Worm (Caenorhabditis elegans) whole organism, L4 larva: Measurements from ENCODE around the gene cpi-1.

ENCODE experiments used
- aha-1 ChIP-seq: fragments of 150-350 bp; peaks from one replicate; lab custom pipeline; 2014; ENCODE audit warnings: missing biosample characterization, missing genetic modification characterization
- aly-2 ChIP-seq: sonication (generic microtip); optimal IDR thresholded peaks from 2 replicates; lab custom pipeline; 2018; ENCODE audit warnings: missing biosample characterization, missing genetic modification characterization
- ceh-32 ChIP-seq: sonication (generic microtip); optimal IDR thresholded peaks from 2 replicates; lab custom pipeline; 2016; ENCODE audit warnings: mild to moderate bottlenecking, missing genetic modification characterization, missing compliant biosample characterization; ENCODE audit not compliant: poor library complexity
- ces-1 ChIP-seq: fragments of 150-350 bp; sonication (generic microtip); optimal IDR thresholded peaks from 4 replicates; lab custom pipeline; 2014; ENCODE audit warnings: missing biosample characterization, missing genetic modification reagents, missing genetic modification characterization
- daf-12 ChIP-seq: fragments of 150-350 bp; optimal IDR thresholded peaks from 2 replicates; lab custom pipeline; 2014; ENCODE audit warnings: missing biosample characterization, missing genetic modification reagents, missing genetic modification characterization
- daf-16 ChIP-seq, 3 experiments: sonication (generic microtip); optimal IDR thresholded peaks; 2 replicates each; lab custom pipeline; 2016 to 2017; ENCODE audit warnings: missing genetic modification characterization in 3 of 3, missing genetic modification reagents in 3 of 3, mild to moderate bottlenecking in 2 of 3, missing compliant biosample characterization in 2 of 3, missing biosample characterization in 1 of 3, moderate library complexity in 1 of 3
- dmd-6 ChIP-seq: fragments of 200-800 bp; sonication (Bioruptor generic); IDR thresholded peaks from 2 replicates; pipeline ENCODE4 v1.3.6; 2022; ENCODE audit warnings: missing genetic modification reagents, missing genetic modification characterization, missing compliant biosample characterization
- dve-1 ChIP-seq: sonication (generic microtip); optimal IDR thresholded peaks from 2 replicates; lab custom pipeline; 2017; ENCODE audit warnings: antibody characterized with exemption, mild to moderate bottlenecking, missing genetic modification characterization, missing compliant biosample characterization; ENCODE audit not compliant: insufficient read depth
- egl-27 ChIP-seq: sonication (generic microtip); optimal IDR thresholded peaks from 3 replicates; lab custom pipeline; 2017; ENCODE audit warnings: missing biosample characterization, missing genetic modification reagents, missing genetic modification characterization
- hlh-30 ChIP-seq: sonication (generic microtip); optimal IDR thresholded peaks from 2 replicates; lab custom pipeline; 2017; ENCODE audit warnings: antibody characterized with exemption, mild to moderate bottlenecking, missing genetic modification characterization, missing compliant biosample characterization; ENCODE audit not compliant: insufficient read depth
- hmg-1.1 ChIP-seq: fragments of 200-800 bp; sonication (Bioruptor generic); IDR thresholded peaks from 2 replicates; pipeline ENCODE4 v1.3.6; 2022; ENCODE audit warnings: missing genetic modification reagents, missing genetic modification characterization, missing compliant biosample characterization
- lim-7 ChIP-seq: fragments of 200-800 bp; sonication (Bioruptor generic); IDR thresholded peaks from 2 replicates; pipeline ENCODE4 v1.3.6; 2022; ENCODE audit warnings: missing genetic modification characterization, missing compliant biosample characterization
- lin-1 ChIP-seq: fragments of 200-800 bp; sonication (Bioruptor generic); IDR thresholded peaks from 2 replicates; pipeline ENCODE4 v1.3.6; 2022; ENCODE audit warnings: missing genetic modification reagents, missing genetic modification characterization, missing compliant biosample characterization
- lin-39 ChIP-seq: fragments of 150-350 bp; optimal IDR thresholded peaks from 2 replicates; lab custom pipeline; 2014; ENCODE audit warnings: missing biosample characterization, missing genetic modification reagents, missing genetic modification characterization
- nhr-11 ChIP-seq: fragments of 150-350 bp; optimal IDR thresholded peaks from 2 replicates; lab custom pipeline; 2014; ENCODE audit warnings: missing biosample characterization, missing genetic modification characterization
- nhr-25 ChIP-seq: sonication (generic microtip); optimal IDR thresholded peaks from 2 replicates; lab custom pipeline; 2017; ENCODE audit warnings: missing genetic modification characterization, mild to moderate bottlenecking, missing compliant biosample characterization, antibody characterized with exemption, moderate library complexity, borderline replicate concordance; ENCODE audit not compliant: insufficient read depth
- nhr-28 ChIP-seq: fragments of 150-350 bp; optimal IDR thresholded peaks from 2 replicates; lab custom pipeline; 2014; ENCODE audit warnings: missing biosample characterization, missing genetic modification characterization
- nhr-77 ChIP-seq: fragments of 150-350 bp; optimal IDR thresholded peaks from 2 replicates; lab custom pipeline; 2014; ENCODE audit warnings: missing biosample characterization, missing genetic modification characterization
- pha-4 ChIP-seq, 2 experiments: fragments of 150-350 bp in 1 of 2; fragments of 200-800 bp in 1 of 2; sonication (Bioruptor generic) in 1 of 2; IDR thresholded peaks in 1 of 2; optimal IDR thresholded peaks in 1 of 2; 2 replicates each; pipeline versions ENCODE4 v1.3.6 to Lab custom; 2014 to 2022; ENCODE audit warnings: missing genetic modification characterization in 2 of 2, missing genetic modification reagents in 2 of 2, missing biosample characterization in 1 of 2, missing compliant biosample characterization in 1 of 2
- php-3 ChIP-seq: fragments of 200-800 bp; sonication (Bioruptor generic); IDR thresholded peaks from 2 replicates; pipeline ENCODE4 v1.3.6; 2022; ENCODE audit warnings: missing genetic modification reagents, missing genetic modification characterization, missing compliant biosample characterization
- pqm-1 ChIP-seq: sonication (generic microtip); optimal IDR thresholded peaks from 2 replicates; lab custom pipeline; 2017; ENCODE audit warnings: missing biosample characterization, missing genetic modification characterization
- unc-62 ChIP-seq, 3 experiments: fragments of 150-350 bp in 1 of 3; sonication (generic microtip); optimal IDR thresholded peaks in 2 of 3; peaks in 1 of 3; 1 replicate in 1 of 3; 2 replicates in 2 of 3; lab custom pipeline; 2014 to 2017; ENCODE audit warnings: missing biosample characterization in 3 of 3, missing genetic modification characterization in 3 of 3, missing genetic modification reagents in 3 of 3, missing genotype in 1 of 3
- vab-7 ChIP-seq: fragments of 200-800 bp; sonication (Bioruptor generic); IDR thresholded peaks from 2 replicates; pipeline ENCODE4 v1.3.6; 2022; ENCODE audit warnings: missing genetic modification reagents, missing genetic modification characterization, missing compliant biosample characterization

Gene cpi-1

DNA sequence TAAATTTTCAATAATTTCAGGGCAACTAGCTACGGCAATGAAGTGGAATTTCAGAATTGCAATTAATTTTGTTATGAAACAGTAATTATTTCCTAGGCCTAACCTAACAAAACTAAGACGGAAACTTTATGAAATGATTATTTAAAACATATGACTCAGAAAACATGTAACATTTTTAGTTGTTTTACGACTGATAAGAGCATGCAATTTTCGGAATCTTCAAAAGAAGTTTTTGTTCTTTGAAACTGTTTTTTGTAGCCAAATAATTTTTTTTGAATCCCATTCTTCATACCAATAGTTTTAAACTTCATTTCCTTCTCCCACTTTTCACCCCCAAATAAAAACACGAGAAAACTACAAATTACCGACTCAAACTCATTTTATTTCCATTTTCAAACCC is 44.4 kb downstream of the cpi-1 start:
- TF ChIP-seq hmg-1.1 (GFP tag; lab: Robert Waterston, UW) (no peak), ces-1 (no peak), unc-62 (GFP tag; optimal IDR thresholded peaks at IDR 0.05 in 1 of 2; lab: Kevin White, UChicago) (no peak), unc-62 (tag; optimal IDR thresholded peaks at IDR 0.05; lab: Kevin White, UChicago) (no peak), php-3 (GFP tag; lab: Robert Waterston, UW) (peak; percentile 22; the same call in 1 of the 2 replicates), egl-27 (tag; lab: Kevin White, UChicago) (no peak), daf-16 (GFP tag; optimal IDR thresholded peaks at IDR 0.05; lab: Kevin White, UChicago) (no peak), daf-16 (tag; optimal IDR thresholded peaks at IDR 0.05; lab: Kevin White, UChicago) (peak; percentile 23), dmd-6 (peak; percentile 11; the same call in 1 of the 2 replicates), pqm-1 (tag; lab: Kevin White, UChicago) (peak; percentile 16), nhr-28 (tag; lab: Kevin White, UChicago) (peak; percentile 64), daf-12 (tag; lab: Kevin White, UChicago) (no peak), aly-2 (tag; lab: Kevin White, UChicago) (no peak)

DNA sequence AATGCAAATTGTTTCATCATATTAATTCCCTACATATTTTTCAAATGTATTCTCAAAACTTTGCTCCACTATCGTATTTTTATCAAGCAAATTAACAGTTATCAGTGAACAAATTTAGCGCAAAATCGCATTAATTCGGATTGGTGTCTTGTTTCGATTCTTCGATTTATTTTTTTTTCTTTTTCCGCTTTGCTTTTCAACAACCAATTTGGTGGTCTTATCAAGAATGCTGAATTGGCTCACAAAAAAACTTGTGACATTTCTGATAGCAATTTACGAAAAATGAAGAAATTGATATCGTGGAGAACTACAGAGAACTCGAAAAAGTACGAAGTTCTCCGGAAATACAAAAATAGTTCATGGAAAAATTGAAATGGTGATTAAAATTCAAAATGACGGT is 45.0 kb downstream of the cpi-1 start:
- TF ChIP-seq hlh-30 (tag; lab: Kevin White, UChicago), result no peak
- TF ChIP-seq nhr-77, result peak; percentile 26
- peak; percentile 58 for TF ChIP-seq dve-1 (tag; lab: Kevin White, UChicago)
- no peak for TF ChIP-seq vab-7 (GFP tag; lab: Robert Waterston, UW)
- TF ChIP-seq nhr-25 (tag; lab: Kevin White, UChicago), result no peak
- TF ChIP-seq lim-7 (GFP tag; lab: Robert Waterston, UW), result no peak
- TF ChIP-seq ceh-32 (tag; lab: Kevin White, UChicago), result no peak
- no peak for TF ChIP-seq lin-1 (GFP tag; lab: Robert Waterston, UW)
- no peak for TF ChIP-seq daf-16 (GFP tag; optimal IDR thresholded peaks at IDR 0.05; lab: Kevin White, UChicago)
- TF ChIP-seq daf-16 (tag; optimal IDR thresholded peaks at IDR 0.05; lab: Kevin White, UChicago), result peak; percentile 82
- peak; percentile 71 for TF ChIP-seq nhr-28 (tag; lab: Kevin White, UChicago)
- peak; percentile 92 for TF ChIP-seq pqm-1 (tag; lab: Kevin White, UChicago)
- TF ChIP-seq pha-4 (GFP tag; IDR thresholded peaks at IDR 0.05; lab: Robert Waterston, UW), result no peak
- TF ChIP-seq pha-4 (tag; optimal IDR thresholded peaks at IDR 0.05; lab: Kevin White, UChicago), result no peak
- no peak for TF ChIP-seq php-3 (GFP tag; lab: Robert Waterston, UW)
- TF ChIP-seq nhr-11 (tag; lab: Kevin White, UChicago), result no peak
- no peak for TF ChIP-seq lin-39 (tag; lab: Kevin White, UChicago)

DNA sequence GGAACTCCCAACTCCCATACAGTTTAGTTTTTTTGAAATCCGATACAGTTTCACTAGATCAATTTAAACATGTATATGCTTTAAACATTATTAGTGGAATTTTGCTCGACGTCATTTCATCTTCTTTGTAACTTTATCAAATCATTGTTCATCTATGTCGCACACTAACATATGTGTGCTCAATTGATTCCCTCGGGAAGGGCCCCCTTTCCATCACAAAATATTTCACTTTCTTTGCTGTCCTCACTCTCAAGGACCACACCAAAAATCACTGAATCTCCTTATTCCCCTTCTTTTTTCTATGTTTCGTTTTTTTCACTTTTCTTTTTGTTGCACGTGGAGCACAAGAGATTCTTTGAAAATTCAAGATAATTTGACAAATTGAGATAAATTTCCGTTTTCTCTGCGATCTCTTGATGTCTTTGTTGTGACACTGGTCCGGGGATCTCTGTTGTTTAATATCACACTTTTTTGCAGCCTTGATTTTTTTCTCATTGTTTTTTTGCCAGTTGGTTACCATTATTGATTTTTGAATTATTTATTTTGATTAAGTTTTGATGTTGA is 46.2 kb downstream of the cpi-1 start:
- TF ChIP-seq aha-1 (tag; lab: Kevin White, UChicago) (peak; percentile 5), nhr-25 (tag; lab: Kevin White, UChicago) (no peak), unc-62 (GFP tag; optimal IDR thresholded peaks at IDR 0.05 in 1 of 2; lab: Kevin White, UChicago) (peak in 1 of 2 experiments; percentile 69), unc-62 (tag; optimal IDR thresholded peaks at IDR 0.05; lab: Kevin White, UChicago) (no peak), aly-2 (tag; lab: Kevin White, UChicago) (no peak)
